Fruit fly (Drosophila melanogaster) whole organism, embryonic: ENCODE data around the gene CG1463.

Experiments used
- Antp ChIP-seq: fragments of 200-800 bp; sonication (Bioruptor generic); optimal IDR thresholded peaks from 3 replicates; lab custom pipeline; 2016; ENCODE audit warnings: missing biosample characterization, missing genetic modification characterization
- Bteb2 ChIP-seq: fragments of 200-800 bp; sonication (Bioruptor generic); optimal IDR thresholded peaks from 2 replicates; lab custom pipeline; 2016; ENCODE audit warnings: missing biosample characterization, missing genetic modification characterization
- CG11456 ChIP-seq: fragments of 200-800 bp; sonication (Bioruptor generic); IDR thresholded peaks from 3 replicates; pipeline ENCODE4 v1.3.6; 2022; ENCODE audit warnings: missing biosample characterization, missing genetic modification characterization
- CG12155 ChIP-seq: fragments of 200-800 bp; sonication (Bioruptor generic); optimal IDR thresholded peaks from 3 replicates; lab custom pipeline; 2016; ENCODE audit warnings: missing biosample characterization, missing genetic modification characterization
- CG13775 ChIP-seq: fragments of 200-800 bp; sonication (Bioruptor generic); optimal IDR thresholded peaks from 3 replicates; lab custom pipeline; 2017; ENCODE audit warnings: missing biosample characterization, mild to moderate bottlenecking, missing genetic modification characterization
- CG14014 ChIP-seq: fragments of 200-800 bp; sonication (Bioruptor generic); IDR thresholded peaks from 2 replicates; pipeline ENCODE4 v1.3.6; 2022; ENCODE audit warnings: missing biosample characterization, missing genetic modification characterization
- CG17186 ChIP-seq: fragments of 200-800 bp; sonication (Bioruptor generic); optimal IDR thresholded peaks from 3 replicates; lab custom pipeline; 2017; ENCODE audit warnings: missing biosample characterization, missing genetic modification reagents, missing genetic modification characterization
- CG17829 ChIP-seq: fragments of 200-800 bp; optimal IDR thresholded peaks from 2 replicates; lab custom pipeline; 2019; ENCODE audit warnings: missing biosample characterization, mild to moderate bottlenecking, missing genetic modification characterization, moderate library complexity
- CG18262 ChIP-seq: fragments of 200-800 bp; optimal IDR thresholded peaks from 3 replicates; lab custom pipeline; 2019; ENCODE audit warnings: missing biosample characterization, mild to moderate bottlenecking, missing genetic modification characterization, moderate library complexity
- CG3281 ChIP-seq: fragments of 200-800 bp; sonication (Bioruptor generic); optimal IDR thresholded peaks from 3 replicates; lab custom pipeline; 2017; ENCODE audit warnings: missing biosample characterization, mild to moderate bottlenecking, missing genetic modification characterization
- CG34376 ChIP-seq: fragments of 200-800 bp; sonication (Bioruptor generic); optimal IDR thresholded peaks from 2 replicates; lab custom pipeline; 2018; ENCODE audit warnings: missing biosample characterization, mild to moderate bottlenecking, missing genetic modification characterization
- CG3847 ChIP-seq: fragments of 200-800 bp; sonication (Bioruptor generic); IDR thresholded peaks from 2 replicates; pipeline ENCODE4 v1.3.6; 2022; ENCODE audit warnings: missing biosample characterization, missing genetic modification characterization
- CG4328 ChIP-seq: fragments of 200-800 bp; sonication (Bioruptor generic); optimal IDR thresholded peaks from 3 replicates; lab custom pipeline; 2017; ENCODE audit warnings: missing biosample characterization, missing genetic modification reagents, missing genetic modification characterization
- CG4854 ChIP-seq: fragments of 200-800 bp; sonication (Bioruptor generic); optimal IDR thresholded peaks from 2 replicates; lab custom pipeline; 2016; ENCODE audit warnings: missing biosample characterization, missing genetic modification characterization, inconsistent platforms
- CG8089 ChIP-seq: fragments of 200-800 bp; sonication (Bioruptor generic); optimal IDR thresholded peaks from 3 replicates; lab custom pipeline; 2016; ENCODE audit warnings: missing biosample characterization, missing genetic modification characterization
- CG8290 ChIP-seq, 3 experiments: fragments of 200-800 bp; sonication (Bioruptor generic); optimal IDR thresholded peaks; 2 replicates each; lab custom pipeline; 2016 to 2019; ENCODE audit warnings: missing biosample characterization in 3 of 3, missing genetic modification characterization in 3 of 3, mild to moderate bottlenecking in 2 of 3, moderate library complexity in 1 of 3
- CG9215 ChIP-seq: fragments of 200-800 bp; sonication (Bioruptor generic); IDR thresholded peaks from 2 replicates; pipeline ENCODE4 v1.3.6; 2022; ENCODE audit warnings: missing biosample characterization, missing genetic modification characterization
- Dek ChIP-seq: fragments of 200-800 bp; sonication (Bioruptor generic); optimal IDR thresholded peaks from 3 replicates; lab custom pipeline; 2019; ENCODE audit warnings: missing biosample characterization, mild to moderate bottlenecking, missing genetic modification characterization, moderate library complexity
- Dll ChIP-seq: fragments of 200-800 bp; sonication (Bioruptor generic); IDR thresholded peaks from 4 replicates; pipeline ENCODE4 v1.3.6; 2022; ENCODE audit warnings: missing biosample characterization, missing genetic modification characterization; ENCODE audit not compliant: partially characterized antibody
- Ets97D ChIP-seq: fragments of 200-800 bp; sonication (Bioruptor generic); optimal IDR thresholded peaks from 3 replicates; lab custom pipeline; 2016; ENCODE audit warnings: missing biosample characterization, missing genetic modification characterization
- Fer1 ChIP-seq: fragments of 200-800 bp; sonication (Bioruptor generic); optimal IDR thresholded peaks from 2 replicates; lab custom pipeline; 2017; ENCODE audit warnings: missing biosample characterization, mild to moderate bottlenecking, missing genetic modification characterization
- GATAe ChIP-seq: fragments of 200-800 bp; sonication (Bioruptor generic); conservative IDR thresholded peaks from 2 replicates; pipeline ENCODE4 v1.3.6; 2022; ENCODE audit warnings: missing biosample characterization, missing genetic modification characterization
- Gug ChIP-seq: fragments of 200-800 bp; sonication (Bioruptor generic); IDR thresholded peaks from 4 replicates; pipeline ENCODE4 v1.3.6; 2022; ENCODE audit warnings: missing biosample characterization, missing genetic modification characterization
- Hey ChIP-seq: fragments of 200-800 bp; sonication (Bioruptor generic); optimal IDR thresholded peaks from 3 replicates; lab custom pipeline; 2018; ENCODE audit warnings: missing biosample characterization, mild to moderate bottlenecking, missing genetic modification characterization
- Mes4 ChIP-seq: fragments of 200-800 bp; sonication (Bioruptor generic); optimal IDR thresholded peaks from 2 replicates; lab custom pipeline; 2016; ENCODE audit warnings: missing biosample characterization, missing genetic modification characterization
- Opbp ChIP-seq: fragments of 200-800 bp; sonication (Bioruptor generic); IDR thresholded peaks from 3 replicates; pipeline ENCODE4 v1.3.6; 2022; ENCODE audit warnings: missing biosample characterization, missing genetic modification characterization; ENCODE audit not compliant: partially characterized antibody
- Sox102F ChIP-seq: fragments of 200-800 bp; sonication (Bioruptor generic); optimal IDR thresholded peaks from 2 replicates; lab custom pipeline; 2018; ENCODE audit warnings: missing biosample characterization, mild to moderate bottlenecking, missing genetic modification characterization, moderate library complexity
- Stat92E ChIP-seq, 3 experiments: fragments of >200 bp in 2 of 3; fragments of 200-800 bp in 1 of 3; sonication (Bioruptor generic) in 1 of 3; optimal IDR thresholded peaks; 2 replicates each; lab custom pipeline; 2017 to 2019; ENCODE audit warnings: missing biosample characterization in 3 of 3, missing genetic modification characterization in 3 of 3, mild to moderate bottlenecking in 1 of 3, moderate library complexity in 1 of 3
- ash1 ChIP-seq: fragments of 200-800 bp; sonication (Bioruptor generic); optimal IDR thresholded peaks from 2 replicates; lab custom pipeline; 2018; ENCODE audit warnings: missing biosample characterization, mild to moderate bottlenecking, missing genetic modification characterization
- az2 ChIP-seq: fragments of 200-800 bp; sonication (Bioruptor generic); optimal IDR thresholded peaks from 3 replicates; lab custom pipeline; 2016; ENCODE audit warnings: missing biosample characterization, missing genetic modification characterization
- dan ChIP-seq: fragments of 200-800 bp; sonication (Bioruptor generic); IDR thresholded peaks from 2 replicates; pipeline ENCODE4 v1.3.6; 2022; ENCODE audit warnings: missing biosample characterization, missing genetic modification characterization
- dysf ChIP-seq: fragments of 200-800 bp; sonication (Bioruptor generic); IDR thresholded peaks from 3 replicates; pipeline ENCODE4 v1.3.6; 2022; ENCODE audit warnings: missing biosample characterization, missing genetic modification characterization
- fd3F ChIP-seq: fragments of 200-800 bp; sonication (Bioruptor generic); optimal IDR thresholded peaks from 2 replicates; lab custom pipeline; 2018; ENCODE audit warnings: missing biosample characterization, mild to moderate bottlenecking, missing genetic modification characterization, moderate library complexity
- gem ChIP-seq: fragments of 200-800 bp; sonication (Bioruptor generic); optimal IDR thresholded peaks from 2 replicates; lab custom pipeline; 2019; ENCODE audit warnings: missing biosample characterization, mild to moderate bottlenecking, missing genetic modification characterization, moderate library complexity
- gfzf ChIP-seq: fragments of 200-800 bp; sonication (Bioruptor generic); optimal IDR thresholded peaks from 2 replicates; lab custom pipeline; 2016; ENCODE audit warnings: missing biosample characterization, mild to moderate bottlenecking, missing genetic modification characterization, moderate library complexity
- hb ChIP-seq: fragments of 200-800 bp; sonication (Bioruptor generic); IDR thresholded peaks from 3 replicates; pipeline ENCODE4 v1.3.6; 2022; ENCODE audit warnings: missing biosample characterization, missing genetic modification characterization; ENCODE audit not compliant: partially characterized antibody
- kni ChIP-seq: fragments of 200-800 bp; sonication (Bioruptor generic); optimal IDR thresholded peaks from 3 replicates; lab custom pipeline; 2017; ENCODE audit warnings: mild to moderate bottlenecking, missing biosample characterization, missing genetic modification reagents, missing genetic modification characterization
- maf-S ChIP-seq: fragments of 200-800 bp; sonication (Bioruptor generic); optimal IDR thresholded peaks from 2 replicates; lab custom pipeline; 2016; ENCODE audit warnings: missing biosample characterization, missing genetic modification characterization
- mirr ChIP-seq: fragments of 200-800 bp; sonication (Bioruptor generic); optimal IDR thresholded peaks from 3 replicates; lab custom pipeline; 2018; ENCODE audit warnings: missing biosample characterization, mild to moderate bottlenecking, missing genetic modification characterization
- pros ChIP-seq: fragments of 200-800 bp; sonication (Bioruptor generic); optimal IDR thresholded peaks from 3 replicates; lab custom pipeline; 2019; ENCODE audit warnings: missing biosample characterization, mild to moderate bottlenecking, missing genetic modification characterization, moderate library complexity
- scrt ChIP-seq: fragments of 200-800 bp; sonication (Bioruptor generic); optimal IDR thresholded peaks from 2 replicates; lab custom pipeline; 2018; ENCODE audit warnings: missing biosample characterization, mild to moderate bottlenecking, missing genetic modification characterization, moderate library complexity
- sima ChIP-seq: fragments of 200-800 bp; sonication (Bioruptor generic); optimal IDR thresholded peaks from 2 replicates; lab custom pipeline; 2016; ENCODE audit warnings: missing biosample characterization, missing genetic modification characterization
- so ChIP-seq: fragments of 200-800 bp; sonication (Bioruptor generic); IDR thresholded peaks from 3 replicates; pipeline ENCODE4 v1.3.6; 2022; ENCODE audit warnings: missing biosample characterization, missing genetic modification characterization
- sob ChIP-seq: fragments of 200-800 bp; sonication (Bioruptor generic); IDR thresholded peaks from 2 replicates; pipeline ENCODE4 v1.3.6; 2022; ENCODE audit warnings: missing biosample characterization, missing genetic modification characterization
- trem ChIP-seq: fragments of 200-800 bp; optimal IDR thresholded peaks from 3 replicates; lab custom pipeline; 2019; ENCODE audit warnings: missing biosample characterization, mild to moderate bottlenecking, missing genetic modification characterization, moderate library complexity
- tup ChIP-seq: fragments of 200-800 bp; sonication (Bioruptor generic); optimal IDR thresholded peaks from 2 replicates; lab custom pipeline; 2016; ENCODE audit warnings: missing biosample characterization, mild to moderate bottlenecking, missing genetic modification characterization, moderate library complexity
- twi ChIP-seq: fragments of 200-800 bp; optimal IDR thresholded peaks from 2 replicates; lab custom pipeline; 2019; ENCODE audit warnings: missing biosample characterization, mild to moderate bottlenecking, missing genetic modification characterization, moderate library complexity
- vvl ChIP-seq: fragments of 200-800 bp; sonication (Bioruptor generic); IDR thresholded peaks from 2 replicates; pipeline ENCODE4 v1.3.6; 2022; ENCODE audit warnings: missing biosample characterization, missing genetic modification characterization
- wor ChIP-seq: fragments of 200-800 bp; sonication (Bioruptor generic); IDR thresholded peaks from 2 replicates; pipeline ENCODE4 v1.3.6; 2022; ENCODE audit warnings: missing biosample characterization, missing genetic modification characterization
- zen2 ChIP-seq: fragments of 200-800 bp; sonication (Bioruptor generic); IDR thresholded peaks from 3 replicates; pipeline ENCODE4 v1.3.6; 2022; ENCODE audit warnings: missing biosample characterization, missing genetic modification characterization; ENCODE audit not compliant: partially characterized antibody

Gene CG1463

DNA sequence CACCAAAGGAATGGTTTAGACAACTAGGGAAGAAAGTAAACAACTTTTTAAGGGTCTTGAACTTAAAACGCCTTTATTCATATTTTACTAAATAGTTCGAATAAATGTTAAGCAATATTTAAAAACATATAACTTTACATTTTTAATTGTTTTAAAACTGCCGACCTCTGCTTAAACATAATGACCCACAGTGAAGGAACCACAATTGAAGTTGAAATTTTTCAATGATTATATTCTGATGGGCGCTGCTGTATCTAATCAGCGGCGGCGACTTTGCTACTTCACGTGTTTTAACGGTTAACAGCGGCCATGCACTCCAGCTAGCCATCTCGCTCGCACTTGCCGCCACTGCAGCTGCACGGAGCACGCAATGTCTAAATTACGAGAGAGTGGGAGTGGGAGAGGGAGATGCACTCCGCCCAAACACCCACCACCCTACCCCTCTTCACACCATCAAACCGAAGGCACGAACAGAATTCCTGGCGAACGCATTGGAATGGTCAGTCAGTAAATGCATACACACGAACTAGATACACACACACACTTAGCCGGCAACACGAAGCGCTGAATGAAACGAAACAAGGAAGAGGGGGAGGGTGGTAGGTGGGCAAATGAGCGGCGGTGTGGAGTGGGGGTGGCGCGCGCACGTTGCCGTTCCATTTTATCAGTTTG lies 32.6 kb downstream of the CG1463 start (continued):
- TF ChIP-seq Stat92E (GFP tag; optimal IDR thresholded peaks at IDR 0.05; lab: Kevin White, UChicago) (no peak), vvl (GFP tag; lab: Robert Waterston, UW) (peak; percentile 56), trem (peak; percentile 35), kni (GFP tag; lab: Kevin White, UChicago) (peak; percentile 79), twi (no peak), dan (GFP tag; lab: Robert Waterston, UW) (no peak), az2 (peak; percentile 48), gfzf (no peak), CG13775 (peak; percentile 40), CG4328 (GFP tag; lab: Kevin White, UChicago) (no peak), CG9215 (GFP tag; lab: Robert Waterston, UW) (peak; percentile 42), CG17829 (tag; lab: Kevin White, UChicago) (peak; percentile 49), CG3847 (GFP tag; lab: Robert Waterston, UW) (peak; percentile 28; the same call in 1 of the 2 replicates), CG34376 (GFP tag; lab: Kevin White, UChicago) (no peak), fd3F (peak; percentile 39), scrt (peak; percentile 29), Opbp (0 out of 3 replicates have a peak, but pooled peaks have one; percentile 19), CG8290 (GFP tag; optimal IDR thresholded peaks at IDR 0.05; lab: Kevin White, UChicago) (no peak), CG8290 (tag; optimal IDR thresholded peaks at IDR 0.05; lab: Kevin White, UChicago) (no peak), CG8089 (no peak), pros (GFP tag; lab: Kevin White, UChicago) (peak; percentile 41), CG4854 (GFP tag; lab: Kevin White, UChicago) (peak; percentile 18), ash1 (GFP tag; lab: Kevin White, UChicago) (no peak), CG12155 (GFP tag; lab: Kevin White, UChicago) (peak; percentile 28), Dek (peak; percentile 31), Sox102F (GFP tag; lab: Kevin White, UChicago) (peak; percentile 76), zen2 (GFP tag; lab: Robert Waterston, UW) (no peak), Dll (no peak), CG14014 (GFP tag; lab: Robert Waterston, UW) (peak; percentile 64), wor (GFP tag; lab: Robert Waterston, UW) (peak; percentile 47; the same call in 1 of the 2 replicates)

DNA sequence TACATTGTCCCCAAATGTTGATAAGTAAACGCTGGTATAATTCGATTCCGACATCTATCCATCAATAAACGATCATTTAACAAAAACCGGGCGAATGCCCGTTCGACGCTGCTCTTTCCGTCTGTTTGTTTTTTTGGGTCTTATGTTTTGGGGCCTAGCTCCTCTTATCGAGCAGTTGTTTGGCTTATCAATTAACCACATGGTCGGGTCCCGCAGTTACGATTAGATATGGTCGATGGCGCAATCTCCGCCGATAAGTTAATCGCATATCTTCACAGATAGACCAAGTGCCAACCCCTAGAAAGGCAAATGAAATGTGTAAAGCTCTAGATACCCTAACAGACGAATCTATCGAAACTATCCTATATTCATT lies 33.2 kb downstream of the CG1463 start:
- TF ChIP-seq mirr (GFP tag; lab: Kevin White, UChicago) (peak; percentile 88), so (no peak), Antp (no peak), CG11456 (GFP tag; lab: Robert Waterston, UW) (no peak), Bteb2 (GFP tag; lab: Kevin White, UChicago) (no peak), dysf (GFP tag; lab: Robert Waterston, UW) (no peak), sob (no peak), GATAe (GFP tag; lab: Robert Waterston, UW) (peak; percentile 77), CG18262 (tag; lab: Kevin White, UChicago) (no peak), Opbp (no peak), gem (tag; lab: Kevin White, UChicago) (no peak), CG3281 (GFP tag; lab: Kevin White, UChicago) (no peak), maf-S (GFP tag; lab: Kevin White, UChicago) (no peak), Fer1 (GFP tag; lab: Kevin White, UChicago) (no peak), Mes4 (GFP tag; lab: Kevin White, UChicago) (no peak), Ets97D (GFP tag; lab: Kevin White, UChicago) (no peak), hb (GFP tag; lab: Robert Waterston, UW) (no peak), Gug (GFP tag; lab: Robert Waterston, UW) (no peak), tup (GFP tag; lab: Kevin White, UChicago) (no peak), Hey (tag; lab: Kevin White, UChicago) (peak; percentile 8), sima (GFP tag; lab: Kevin White, UChicago) (no peak), CG17186 (GFP tag; lab: Kevin White, UChicago) (no peak), kni (GFP tag; lab: Kevin White, UChicago) (no peak)
